Fruit fly (Drosophila melanogaster): ENCODE results near the gene CG17129.
A peak's percentile ranks its signal among the peaks of the same experiment; 100 is the strongest.

Gene CG17129

DNA sequence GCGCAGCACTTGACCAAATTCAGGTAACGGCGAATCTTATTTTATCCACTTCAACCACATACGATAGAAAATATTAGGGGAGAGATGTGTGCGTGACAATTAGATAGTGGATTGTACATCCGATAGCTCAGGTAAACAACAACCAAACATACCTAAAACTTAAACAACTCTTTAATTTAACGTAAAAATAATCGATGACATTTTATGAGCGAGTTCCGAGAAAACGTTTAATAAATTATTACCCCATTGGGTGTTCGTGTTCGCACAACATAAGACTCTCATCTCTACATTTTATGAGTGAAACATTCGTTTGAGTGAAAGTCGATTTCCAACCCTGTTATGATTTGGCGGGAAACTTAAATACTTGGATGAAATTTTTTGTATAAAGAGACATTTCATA, at the start of gene CG17129 (continued):
- TF ChIP-seq CG3163 (GFP tag; optimal IDR thresholded peaks at IDR 0.05) (peak; percentile 61), CG2199 (GFP tag; IDR thresholded peaks at IDR 0.05) (peak; percentile 15; the same call in 2 of the 3 replicates), CHES-1-like (GFP tag; optimal IDR thresholded peaks at IDR 0.05) (peak; percentile 83), MESR4 (GFP tag; optimal IDR thresholded peaks at IDR 0.05) (peak; percentile 21), fd3F (GFP tag; optimal IDR thresholded peaks at IDR 0.05) (peak; percentile 62), Camta (GFP tag; optimal IDR thresholded peaks at IDR 0.05) (peak; percentile 74), CG31441 (GFP tag; IDR thresholded peaks at IDR 0.05) (peak; percentile 68; the same call in 1 of the 2 replicates), amos (GFP tag; IDR thresholded peaks at IDR 0.05; ENCODE audit: partially characterized antibody) (peak; percentile 87), Ssrp (tag; optimal IDR thresholded peaks at IDR 0.05) (peak; percentile 63), danr (GFP tag; IDR thresholded peaks at IDR 0.05) (no peak), tio (GFP tag; optimal IDR thresholded peaks at IDR 0.05) (no peak), TFAM (GFP tag; optimal IDR thresholded peaks at IDR 0.05) (no peak), pnt (GFP tag; optimal IDR thresholded peaks at IDR 0.05) (peak; percentile 76), CG32767 (GFP tag; IDR thresholded peaks at IDR 0.05) (0 out of 2 replicates have a peak, but pooled peaks have one; percentile 41), zen2 (GFP tag; IDR thresholded peaks at IDR 0.05; ENCODE audit: partially characterized antibody) (peak; percentile 94), CG2889 (GFP tag; IDR thresholded peaks at IDR 0.05) (no peak), CG14667 (GFP tag; IDR thresholded peaks at IDR 0.05) (peak; percentile 58; the same call in 1 of the 2 replicates), sens (GFP tag) (peak; percentile 97), Fer2 (tag; optimal IDR thresholded peaks at IDR 0.05) (peak; percentile 28), CG3847 (GFP tag; IDR thresholded peaks at IDR 0.05) (peak; percentile 78), prd (optimal IDR thresholded peaks at IDR 0.05) (no peak), prd (GFP tag; IDR thresholded peaks at IDR 0.05) (peak; percentile 88), CG8765 (GFP tag; IDR thresholded peaks at IDR 0.05) (0 out of 2 replicates have a peak, but pooled peaks have one; percentile 31), dysf (GFP tag; IDR thresholded peaks at IDR 0.05) (peak; percentile 72), CG13894 (tag; optimal IDR thresholded peaks at IDR 0.05) (peak; percentile 81), CG33213 (GFP tag; optimal IDR thresholded peaks at IDR 0.05) (peak; percentile 66), sd (tag; optimal IDR thresholded peaks at IDR 0.05) (peak; percentile 51), cg (GFP tag; optimal IDR thresholded peaks at IDR 0.05) (no peak)

DNA sequence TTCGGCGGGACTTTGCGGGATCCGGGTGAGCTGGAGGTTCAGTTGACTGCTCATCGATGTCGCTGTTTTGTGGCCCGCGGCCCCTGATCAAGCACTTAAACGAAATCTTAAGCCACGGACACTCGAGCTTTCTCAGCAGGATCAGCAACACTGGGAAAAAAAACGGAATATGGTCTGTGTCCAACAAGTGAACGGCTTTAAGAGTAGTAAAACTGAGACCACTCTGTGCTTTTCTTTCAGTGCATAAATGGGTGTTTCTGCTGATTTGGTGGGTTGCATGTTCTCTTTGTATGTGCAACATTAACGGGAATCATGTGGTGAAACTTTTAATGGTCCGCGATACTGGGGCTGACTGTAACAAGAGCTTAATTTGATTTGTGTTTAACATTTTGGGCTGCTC, 49.2 kb upstream of the CG17129 start:
- TF ChIP-seq Gsc (GFP tag; IDR thresholded peaks at IDR 0.05) (no peak), hkb (optimal IDR thresholded peaks at IDR 0.05) (peak; percentile 8), hkb (GFP tag; IDR thresholded peaks at IDR 0.05) (no peak)

- TF ChIP-seq Bteb2 (GFP tag; optimal IDR thresholded peaks at IDR 0.05) (no peak), sens (GFP tag) (peak; percentile 49)
Observed at dm6 chr3L:728579-728978, 48.5 kb upstream of the CG17129 start.

DNA sequence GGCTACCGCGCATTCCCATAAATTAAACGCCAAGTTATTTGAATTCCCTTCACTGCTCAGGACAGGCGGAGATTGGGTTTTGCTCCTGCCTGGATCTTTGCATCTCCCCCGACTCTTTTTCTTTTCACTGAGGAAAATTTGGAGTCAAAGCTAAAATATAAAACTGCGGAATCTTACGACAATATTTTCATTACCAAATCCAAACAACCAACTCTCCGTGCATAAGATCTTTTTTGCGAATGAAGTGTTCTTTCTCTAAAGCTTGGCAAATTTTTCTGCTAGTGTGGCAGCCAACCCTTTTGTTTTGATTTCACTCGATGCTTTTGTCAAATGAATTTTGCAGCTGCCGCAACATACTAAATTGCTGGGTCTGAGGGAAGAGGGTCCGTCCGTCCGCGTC, 47.7 kb upstream of the CG17129 start:
- peak; percentile 70 for TF ChIP-seq Ets65A (GFP tag)
- peak; percentile 85 for TF ChIP-seq lbe (GFP tag; optimal IDR thresholded peaks at IDR 0.05)
- TF ChIP-seq HLH54F (GFP tag; optimal IDR thresholded peaks at IDR 0.05) = no peak
- TF ChIP-seq Dip2 (GFP tag; IDR thresholded peaks at IDR 0.05) = no peak
- peak; percentile 81 for TF ChIP-seq corto (GFP tag; optimal IDR thresholded peaks at IDR 0.05)
